Fruit fly (Drosophila melanogaster) whole organism, embryonic: ENCODE data around the gene Zip89B.

Experiments used
- Asciz ChIP-seq: fragments of 200-800 bp; sonication (Bioruptor generic); optimal IDR thresholded peaks from 2 replicates; lab custom pipeline; 2017; ENCODE audit warnings: missing biosample characterization, mild to moderate bottlenecking, missing genetic modification characterization, missing genetic modification reagents
- CG10543 ChIP-seq: fragments of 200-800 bp; sonication (Bioruptor generic); optimal IDR thresholded peaks from 3 replicates; lab custom pipeline; 2017; ENCODE audit warnings: missing biosample characterization, mild to moderate bottlenecking, missing genetic modification characterization, moderate library complexity
- CG11093 ChIP-seq: fragments of 200-800 bp; sonication (Bioruptor generic); IDR thresholded peaks from 3 replicates; pipeline ENCODE4 v1.3.6; 2022; ENCODE audit warnings: missing biosample characterization, missing genetic modification characterization
- CG11560 ChIP-seq: fragments of 200-800 bp; sonication (Bioruptor generic); IDR thresholded peaks from 3 replicates; pipeline ENCODE4 v1.3.6; 2022; ENCODE audit warnings: missing biosample characterization, missing genetic modification characterization
- CG12219 ChIP-seq: fragments of 200-800 bp; sonication (Bioruptor generic); optimal IDR thresholded peaks from 3 replicates; lab custom pipeline; 2018; ENCODE audit warnings: missing biosample characterization, mild to moderate bottlenecking, missing genetic modification characterization
- CG1233 ChIP-seq: fragments of 200-800 bp; sonication (Bioruptor generic); optimal IDR thresholded peaks from 4 replicates; lab custom pipeline; 2018; ENCODE audit warnings: missing biosample characterization, mild to moderate bottlenecking, missing genetic modification characterization
- CG12391 ChIP-seq: fragments of 200-800 bp; sonication (Bioruptor generic); optimal IDR thresholded peaks from 3 replicates; lab custom pipeline; 2018; ENCODE audit warnings: missing biosample characterization, mild to moderate bottlenecking, missing genetic modification characterization, moderate library complexity
- CG17385 ChIP-seq: fragments of 200-800 bp; sonication (Bioruptor generic); optimal IDR thresholded peaks from 3 replicates; lab custom pipeline; 2018; ENCODE audit warnings: missing biosample characterization, mild to moderate bottlenecking, missing genetic modification characterization
- CG17568 ChIP-seq: fragments of 200-800 bp; sonication (Bioruptor generic); optimal IDR thresholded peaks from 2 replicates; lab custom pipeline; 2018; ENCODE audit warnings: missing biosample characterization, mild to moderate bottlenecking, missing genetic modification characterization, moderate library complexity
- CG17912 ChIP-seq: fragments of 200-800 bp; sonication (Bioruptor generic); optimal IDR thresholded peaks from 2 replicates; lab custom pipeline; 2018; ENCODE audit warnings: missing biosample characterization, mild to moderate bottlenecking, missing genetic modification characterization
- CG2875 ChIP-seq: fragments of 200-800 bp; sonication (Bioruptor generic); optimal IDR thresholded peaks from 2 replicates; lab custom pipeline; 2017; ENCODE audit warnings: missing biosample characterization, mild to moderate bottlenecking, missing genetic modification characterization, missing genetic modification reagents
- CG33557 ChIP-seq: fragments of 200-800 bp; sonication (Bioruptor generic); optimal IDR thresholded peaks from 2 replicates; lab custom pipeline; 2019; ENCODE audit warnings: missing biosample characterization, mild to moderate bottlenecking, missing genetic modification characterization, moderate library complexity
- CG34376 ChIP-seq: fragments of 200-800 bp; sonication (Bioruptor generic); optimal IDR thresholded peaks from 2 replicates; lab custom pipeline; 2018; ENCODE audit warnings: missing biosample characterization, mild to moderate bottlenecking, missing genetic modification characterization
- CG3838 ChIP-seq: fragments of 200-800 bp; sonication (Bioruptor generic); optimal IDR thresholded peaks from 3 replicates; lab custom pipeline; 2016; ENCODE audit warnings: missing biosample characterization, missing genetic modification characterization
- CG4360 ChIP-seq: fragments of 200-800 bp; sonication (Bioruptor generic); IDR thresholded peaks from 2 replicates; pipeline ENCODE4 v1.3.6; 2022; ENCODE audit warnings: missing biosample characterization, missing genetic modification characterization
- CG6254 ChIP-seq: fragments of 200-800 bp; sonication (Bioruptor generic); optimal IDR thresholded peaks from 3 replicates; lab custom pipeline; 2017; ENCODE audit warnings: mild to moderate bottlenecking, missing biosample characterization, missing genetic modification reagents, missing genetic modification characterization
- D ChIP-seq, 2 experiments: fragments of 200-800 bp in 1 of 2; fragments of >200 bp in 1 of 2; sonication (Bioruptor generic) in 1 of 2; optimal IDR thresholded peaks; 2 replicates in 1 of 2; 3 replicates in 1 of 2; lab custom pipeline; 2017; ENCODE audit warnings: mild to moderate bottlenecking in 1 of 2, missing biosample characterization in 1 of 2, missing genetic modification characterization in 1 of 2, missing genetic modification reagents in 1 of 2
- HLHmδ ChIP-seq: fragments of 200-800 bp; sonication (Bioruptor generic); optimal IDR thresholded peaks from 2 replicates; lab custom pipeline; 2018; ENCODE audit warnings: missing biosample characterization, mild to moderate bottlenecking, missing genetic modification characterization, moderate library complexity
- Hr78 ChIP-seq, 2 experiments: fragments of 200-800 bp in 1 of 2; fragments of >200 bp in 1 of 2; sonication (Bioruptor generic) in 1 of 2; optimal IDR thresholded peaks; 2 replicates each; lab custom pipeline; 2017 to 2019; ENCODE audit warnings: missing biosample characterization in 2 of 2, missing genetic modification characterization in 2 of 2, mild to moderate bottlenecking in 1 of 2, moderate library complexity in 1 of 2
- Jarid2 ChIP-seq: fragments of 200-800 bp; sonication (Bioruptor generic); optimal IDR thresholded peaks from 3 replicates; lab custom pipeline; 2017; ENCODE audit warnings: mild to moderate bottlenecking, missing biosample characterization, missing genetic modification reagents, missing genetic modification characterization
- Lhr ChIP-seq: fragments of 200-800 bp; sonication (Bioruptor generic); optimal IDR thresholded peaks from 3 replicates; lab custom pipeline; 2017; ENCODE audit warnings: mild to moderate bottlenecking, missing biosample characterization, missing genetic modification reagents, missing genetic modification characterization
- Lpt ChIP-seq: fragments of >200 bp; optimal IDR thresholded peaks from 2 replicates; lab custom pipeline; 2018; ENCODE audit warnings: missing biosample characterization, missing genetic modification characterization
- Pdp1 ChIP-seq, 2 experiments: fragments of 200-800 bp; sonication (Bioruptor generic); optimal IDR thresholded peaks; 3 replicates each; lab custom pipeline; 2016; ENCODE audit warnings: missing biosample characterization in 2 of 2, missing genetic modification characterization in 2 of 2, mild to moderate bottlenecking in 1 of 2, moderate library complexity in 1 of 2
- Side ChIP-seq: fragments of 200-800 bp; sonication (Bioruptor generic); optimal IDR thresholded peaks from 2 replicates; lab custom pipeline; 2016; ENCODE audit warnings: missing biosample characterization, missing genetic modification characterization
- Stat92E ChIP-seq, 3 experiments: fragments of >200 bp in 2 of 3; fragments of 200-800 bp in 1 of 3; sonication (Bioruptor generic) in 1 of 3; optimal IDR thresholded peaks; 2 replicates each; lab custom pipeline; 2017 to 2019; ENCODE audit warnings: missing biosample characterization in 3 of 3, missing genetic modification characterization in 3 of 3, mild to moderate bottlenecking in 1 of 3, moderate library complexity in 1 of 3
- Tbp ChIP-seq: fragments of >200 bp; optimal IDR thresholded peaks from 2 replicates; lab custom pipeline; 2018; ENCODE audit warnings: missing biosample characterization, missing genetic modification characterization
- Xrp1 ChIP-seq: fragments of 200-800 bp; sonication (Bioruptor generic); IDR thresholded peaks from 2 replicates; pipeline ENCODE4 v1.3.6; 2022; ENCODE audit warnings: missing biosample characterization, missing genetic modification characterization
- cg ChIP-seq: fragments of 200-800 bp; sonication (Bioruptor generic); optimal IDR thresholded peaks from 3 replicates; lab custom pipeline; 2019; ENCODE audit warnings: missing biosample characterization, mild to moderate bottlenecking, missing genetic modification characterization, moderate library complexity
- ci ChIP-seq: fragments of 200-800 bp; sonication (Bioruptor generic); IDR thresholded peaks from 3 replicates; pipeline ENCODE4 v1.3.6; 2022; ENCODE audit warnings: missing biosample characterization, missing genetic modification characterization
- crol ChIP-seq: fragments of 200-800 bp; sonication (Bioruptor generic); IDR thresholded peaks from 2 replicates; pipeline ENCODE4 v1.3.6; 2022; ENCODE audit warnings: missing biosample characterization, missing genetic modification characterization
- dmrt11E ChIP-seq: fragments of 200-800 bp; sonication (Bioruptor generic); optimal IDR thresholded peaks from 3 replicates; lab custom pipeline; 2018; ENCODE audit warnings: missing biosample characterization, mild to moderate bottlenecking, missing genetic modification characterization, moderate library complexity
- fd64A ChIP-seq: fragments of 200-800 bp; sonication (Bioruptor generic); optimal IDR thresholded peaks from 3 replicates; lab custom pipeline; 2018; ENCODE audit warnings: missing biosample characterization, mild to moderate bottlenecking, missing genetic modification characterization
- hkb ChIP-seq, 2 experiments: fragments of 200-800 bp in 1 of 2; fragments of >200 bp in 1 of 2; sonication (Bioruptor generic) in 1 of 2; IDR thresholded peaks in 1 of 2; optimal IDR thresholded peaks in 1 of 2; 2 replicates each; pipeline versions ENCODE4 v1.3.6 to Lab custom; 2017 to 2022; ENCODE audit warnings: missing biosample characterization in 1 of 2, missing genetic modification characterization in 1 of 2
- odd ChIP-seq: fragments of 200-800 bp; sonication (Bioruptor generic); optimal IDR thresholded peaks from 2 replicates; lab custom pipeline; 2017; ENCODE audit warnings: missing biosample characterization, mild to moderate bottlenecking, missing genetic modification characterization
- prd ChIP-seq, 3 experiments: fragments of >200 bp in 2 of 3; fragments of 200-800 bp in 1 of 3; sonication (Bioruptor generic) in 1 of 3; optimal IDR thresholded peaks in 2 of 3; IDR thresholded peaks in 1 of 3; 2 replicates in 2 of 3; 3 replicates in 1 of 3; pipeline versions ENCODE4 v1.3.6 to Lab custom; 2017 to 2022; ENCODE audit warnings: missing biosample characterization in 1 of 3, missing genetic modification characterization in 1 of 3
- pros ChIP-seq: fragments of 200-800 bp; sonication (Bioruptor generic); optimal IDR thresholded peaks from 3 replicates; lab custom pipeline; 2019; ENCODE audit warnings: missing biosample characterization, mild to moderate bottlenecking, missing genetic modification characterization, moderate library complexity
- salm ChIP-seq: fragments of 200-800 bp; sonication (Bioruptor generic); optimal IDR thresholded peaks from 2 replicates; lab custom pipeline; 2018; ENCODE audit warnings: missing biosample characterization, mild to moderate bottlenecking, missing genetic modification characterization
- sens ChIP-seq: fragments of 200-800 bp; sonication (Bioruptor generic); peaks from one replicate; lab custom pipeline; 2016; ENCODE audit warnings: missing biosample characterization, missing genetic modification characterization
- sens-2 ChIP-seq: fragments of 200-800 bp; sonication (Bioruptor generic); IDR thresholded peaks from 2 replicates; pipeline ENCODE4 v1.3.6; 2022; ENCODE audit warnings: missing biosample characterization, missing genetic modification characterization
- sqz ChIP-seq: fragments of 200-800 bp; sonication (Bioruptor generic); optimal IDR thresholded peaks from 3 replicates; lab custom pipeline; 2018; ENCODE audit warnings: missing biosample characterization, mild to moderate bottlenecking, missing genetic modification characterization
- tap ChIP-seq: fragments of 200-800 bp; optimal IDR thresholded peaks from 3 replicates; lab custom pipeline; 2019; ENCODE audit warnings: missing biosample characterization, mild to moderate bottlenecking, missing genetic modification characterization, moderate library complexity
- tll ChIP-seq, 2 experiments: fragments of 200-800 bp in 1 of 2; fragments of >200 bp in 1 of 2; sonication (Bioruptor generic) in 1 of 2; optimal IDR thresholded peaks; 2 replicates each; lab custom pipeline; 2017 to 2019; ENCODE audit warnings: missing biosample characterization in 2 of 2, missing genetic modification characterization in 2 of 2, mild to moderate bottlenecking in 1 of 2, moderate library complexity in 1 of 2
- tna ChIP-seq: fragments of 200-800 bp; sonication (Bioruptor generic); IDR thresholded peaks from 2 replicates; pipeline ENCODE4 v1.3.6; 2022; ENCODE audit warnings: missing biosample characterization, missing genetic modification characterization; ENCODE audit not compliant: partially characterized antibody
- twi ChIP-seq: fragments of 200-800 bp; optimal IDR thresholded peaks from 2 replicates; lab custom pipeline; 2019; ENCODE audit warnings: missing biosample characterization, mild to moderate bottlenecking, missing genetic modification characterization, moderate library complexity
- vvl ChIP-seq: fragments of 200-800 bp; sonication (Bioruptor generic); IDR thresholded peaks from 2 replicates; pipeline ENCODE4 v1.3.6; 2022; ENCODE audit warnings: missing biosample characterization, missing genetic modification characterization

The Zip89B gene

DNA sequence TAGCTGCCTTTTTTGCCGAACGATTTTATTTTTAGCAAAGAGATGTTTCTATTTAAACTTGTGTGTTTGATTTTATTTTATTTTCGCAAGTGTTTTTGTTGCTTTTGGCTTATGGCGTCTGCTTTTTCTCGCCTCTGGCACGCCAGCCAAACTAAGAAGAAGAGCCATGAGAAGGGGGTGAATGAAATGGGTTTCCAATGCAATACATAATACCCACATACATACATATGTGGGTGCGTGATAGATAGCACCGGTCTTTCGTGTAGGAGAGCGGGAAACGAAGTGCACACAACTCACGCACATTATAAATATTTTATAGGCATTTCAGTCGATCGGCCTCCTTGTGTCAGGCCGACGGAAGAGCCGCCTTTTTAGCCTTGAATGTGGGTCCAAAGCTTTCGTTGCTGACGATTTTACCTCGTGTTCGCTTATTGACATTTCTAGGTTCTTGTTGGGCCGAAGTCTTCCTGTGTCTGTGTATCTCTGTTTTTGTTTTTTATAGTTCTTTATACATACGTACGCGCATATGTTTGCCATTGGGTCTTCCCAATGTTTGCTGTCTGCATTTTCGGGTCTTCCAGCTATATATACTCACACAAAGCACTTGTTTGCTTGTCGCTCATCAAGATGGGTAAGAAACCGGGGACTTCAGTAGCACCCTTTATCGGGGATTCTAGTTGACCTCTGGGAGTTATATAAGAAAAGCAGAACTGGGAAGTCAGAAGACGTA, 29.5 kb upstream of the Zip89B start (continued):
- no peak for TF ChIP-seq hkb (optimal IDR thresholded peaks at IDR 0.05; lab: Kevin White, UChicago)
- TF ChIP-seq hkb (GFP tag; IDR thresholded peaks at IDR 0.05; lab: Robert Waterston, UW): 0 out of 2 replicates have a peak, but pooled peaks have one; percentile 11
- no peak for TF ChIP-seq D (optimal IDR thresholded peaks at IDR 0.05; lab: Kevin White, UChicago)
- peak; percentile 16 for TF ChIP-seq D (GFP tag; optimal IDR thresholded peaks at IDR 0.05; lab: Kevin White, UChicago)
- TF ChIP-seq vvl (GFP tag; lab: Robert Waterston, UW): no peak
- no peak for TF ChIP-seq tap
- TF ChIP-seq Stat92E (GFP tag; optimal IDR thresholded peaks at IDR 0.05; lab: Kevin White, UChicago): no peak
- TF ChIP-seq tll (GFP tag; optimal IDR thresholded peaks at IDR 0.05; lab: Kevin White, UChicago): peak in 1 of 2 experiments; percentile 23
- peak; percentile 74 for TF ChIP-seq sens (GFP tag; lab: Kevin White, UChicago)
- no peak for TF ChIP-seq CG17912 (GFP tag; lab: Kevin White, UChicago)
- peak; percentile 39 for TF ChIP-seq HLHmδ
- peak in 1 of 2 experiments; percentile 80 for TF ChIP-seq Hr78 (GFP tag; optimal IDR thresholded peaks at IDR 0.05; lab: Kevin White, UChicago)
- TF ChIP-seq Tbp (GFP tag; lab: Kevin White, UChicago): no peak
- TF ChIP-seq twi: peak; percentile 76
- TF ChIP-seq CG4360 (GFP tag; lab: Robert Waterston, UW): peak; percentile 33; the same call in 1 of the 2 replicates
- TF ChIP-seq ci (GFP tag; lab: Robert Waterston, UW): peak; percentile 43; the same call in 1 of the 3 replicates
- TF ChIP-seq Lhr: peak; percentile 2
- TF ChIP-seq Asciz (GFP tag; lab: Kevin White, UChicago): peak; percentile 23
- TF ChIP-seq Xrp1 (GFP tag; lab: Robert Waterston, UW): peak; percentile 63
- no peak for TF ChIP-seq CG12391 (tag; lab: Kevin White, UChicago)
- peak; percentile 2 for TF ChIP-seq odd (GFP tag; lab: Kevin White, UChicago)
- 0 out of 2 replicates have a peak, but pooled peaks have one; percentile 31 for TF ChIP-seq sens-2 (GFP tag; lab: Robert Waterston, UW)
- TF ChIP-seq CG12219: peak; percentile 14
- peak; percentile 8 for TF ChIP-seq pros (GFP tag; lab: Kevin White, UChicago)
- peak; percentile 29 for TF ChIP-seq CG6254 (GFP tag; lab: Kevin White, UChicago)
- peak; percentile 1 for TF ChIP-seq CG3838
- peak; percentile 30 for TF ChIP-seq fd64A (GFP tag; lab: Kevin White, UChicago)
- TF ChIP-seq CG17385 (GFP tag; lab: Kevin White, UChicago): peak; percentile 79
- TF ChIP-seq CG11093 (GFP tag; lab: Robert Waterston, UW): no peak
- TF ChIP-seq Side (GFP tag; lab: Kevin White, UChicago): peak; percentile 28
- TF ChIP-seq dmrt11E (tag; lab: Kevin White, UChicago): peak; percentile 30
- TF ChIP-seq CG10543 (GFP tag; lab: Kevin White, UChicago): no peak
- TF ChIP-seq prd (optimal IDR thresholded peaks at IDR 0.05; lab: Kevin White, UChicago): no peak
- TF ChIP-seq prd (GFP tag; IDR thresholded peaks at IDR 0.05; lab: Robert Waterston, UW): no peak
- TF ChIP-seq cg (GFP tag; lab: Kevin White, UChicago): peak; percentile 58
- TF ChIP-seq CG33557 (GFP tag; lab: Kevin White, UChicago): peak; percentile 54
- no peak for TF ChIP-seq CG34376 (GFP tag; lab: Kevin White, UChicago)
- TF ChIP-seq Lpt (GFP tag; lab: Kevin White, UChicago): no peak
- TF ChIP-seq tna (GFP tag; lab: Robert Waterston, UW): 0 out of 2 replicates have a peak, but pooled peaks have one; percentile 22
- TF ChIP-seq CG1233: peak; percentile 18
- TF ChIP-seq sqz (GFP tag; lab: Kevin White, UChicago): peak; percentile 3
- peak; percentile 35 for TF ChIP-seq salm (tag; lab: Kevin White, UChicago)
- peak; percentile 4 for TF ChIP-seq CG17568
- peak; percentile 64 for TF ChIP-seq crol (GFP tag; lab: Robert Waterston, UW)
- TF ChIP-seq Pdp1 (GFP tag; optimal IDR thresholded peaks at IDR 0.05; lab: Kevin White, UChicago): peak in 1 of 2 experiments; percentile 56
- peak; percentile 3 for TF ChIP-seq Jarid2 (GFP tag; lab: Kevin White, UChicago)
- no peak for TF ChIP-seq CG11560 (tag; lab: Robert Waterston, UW)
- TF ChIP-seq CG2875 (GFP tag; lab: Kevin White, UChicago): peak; percentile 21
